Worm (Caenorhabditis elegans): ENCODE measurements around the gene C53B4.2.

Gene C53B4.2

ce11 chrIV:8973249-8973958 lies 7.4 kb downstream of the C53B4.2 start, which contains the start of gene C53B4.3 (continued):
- peak; percentile 43 for TF ChIP-seq lin-54 (GFP tag; optimal IDR thresholded peaks at IDR 0.05)
- TF ChIP-seq ztf-3 (GFP tag; optimal IDR thresholded peaks at IDR 0.05) = no peak
- TF ChIP-seq B0261.1 (tag; optimal IDR thresholded peaks at IDR 0.05) = no peak
- TF ChIP-seq nhr-80 (tag; optimal IDR thresholded peaks at IDR 0.05) = peak; percentile 75
- TF ChIP-seq somi-1 (GFP tag; optimal IDR thresholded peaks at IDR 0.05) = no peak
- no peak for TF ChIP-seq ztf-6 (GFP tag; IDR thresholded peaks at IDR 0.05)
- TF ChIP-seq tbp1 (GFP tag; optimal IDR thresholded peaks at IDR 0.05) = peak; percentile 30
- no peak for TF ChIP-seq cebp-2 (GFP tag; IDR thresholded peaks at IDR 0.05)
- no peak for TF ChIP-seq rpc-1 (optimal IDR thresholded peaks at IDR 0.05)
- no peak for TF ChIP-seq rpc-1 (tag; optimal IDR thresholded peaks at IDR 0.05)
- peak; percentile 82 for TF ChIP-seq ceh-27 (GFP tag; optimal IDR thresholded peaks at IDR 0.05)
- TF ChIP-seq egl-44 (GFP tag; IDR thresholded peaks at IDR 0.05) = no peak
- TF ChIP-seq hlh-12 (tag; optimal IDR thresholded peaks at IDR 0.05) = no peak
- no peak for TF ChIP-seq F49E8.2 (tag; optimal IDR thresholded peaks at IDR 0.05; ENCODE audit: insufficient read depth)
- TF ChIP-seq lin-40 (tag; optimal IDR thresholded peaks at IDR 0.05) = peak; percentile 72
- TF ChIP-seq ztf-25 (GFP tag; IDR thresholded peaks at IDR 0.05) = no peak
- TF ChIP-seq ekl-4 (GFP tag; IDR thresholded peaks at IDR 0.05) = no peak
- TF ChIP-seq sptf-2 (GFP tag; optimal IDR thresholded peaks at IDR 0.05) = no peak
- no peak for TF ChIP-seq attf-6 (GFP tag; IDR thresholded peaks at IDR 0.05)

DNA sequence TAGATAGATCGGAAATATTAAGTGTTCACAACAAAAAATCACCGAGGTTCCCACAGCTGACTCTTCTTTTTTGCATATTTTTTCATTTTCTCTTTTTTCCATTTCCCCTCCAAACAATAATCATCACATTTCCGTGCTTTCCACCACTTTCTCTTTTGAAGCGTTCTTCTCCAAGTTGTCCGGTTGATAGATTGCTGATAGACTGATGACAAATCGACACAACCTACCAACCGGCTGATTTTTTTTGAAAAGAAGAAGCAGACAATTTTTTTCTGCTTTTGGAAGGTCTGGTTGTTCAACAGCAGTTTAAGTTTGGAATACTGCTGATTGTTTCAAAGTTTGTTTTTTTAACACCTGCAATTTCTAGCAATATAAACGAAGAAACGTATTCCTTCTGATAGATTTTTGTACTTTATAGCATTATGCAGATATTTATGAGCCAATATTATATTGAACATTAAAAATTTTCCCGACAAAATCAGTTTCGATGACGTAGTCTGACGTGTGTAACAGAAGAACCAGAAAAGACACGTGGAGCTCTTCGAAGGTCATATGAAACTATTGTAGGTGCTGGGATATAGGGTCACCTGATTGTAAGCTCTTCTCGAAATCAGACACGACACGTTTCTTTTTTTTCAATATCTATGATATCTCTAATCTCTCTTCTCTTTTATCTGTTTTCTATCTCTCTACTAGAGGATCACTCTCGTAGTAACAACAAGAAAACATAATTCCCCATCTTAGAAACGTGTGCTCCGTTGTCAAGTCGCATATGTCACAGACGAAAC lies 8.8 kb downstream of the C53B4.2 start:
- TF ChIP-seq nhr-80 (tag; optimal IDR thresholded peaks at IDR 0.05) (peak; percentile 62), let-607 (tag; optimal IDR thresholded peaks at IDR 0.05) (peak in 1 of 2 experiments; percentile 24), ztf-18 (tag; optimal IDR thresholded peaks at IDR 0.05) (no peak)

DNA sequence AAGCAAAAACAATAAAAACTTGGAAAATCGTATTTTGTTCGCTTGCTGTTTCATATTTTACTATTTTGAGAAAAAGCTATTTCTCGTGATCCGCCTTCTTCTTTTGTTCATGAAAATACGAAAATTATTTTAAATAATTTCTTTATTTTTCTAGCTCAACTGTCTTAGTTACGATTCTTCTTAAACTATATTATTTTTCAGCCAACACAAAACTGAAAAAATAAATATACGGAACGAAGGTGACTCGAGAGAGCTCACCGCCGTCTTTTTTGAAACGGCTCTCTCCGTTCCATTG lies 9.3 kb downstream of the C53B4.2 start, which contains the start of gene pdzd-8:
pdzd-8 (plus strand) TSS at position 196 of the 295 bp plus-strand sequence.
- no peak for TF ChIP-seq B0261.1 (tag; optimal IDR thresholded peaks at IDR 0.05)
- no peak for TF ChIP-seq ceh-91 (GFP tag; IDR thresholded peaks at IDR 0.05)
- no peak for TF ChIP-seq F39B2.1 (GFP tag; IDR thresholded peaks at IDR 0.05)
- no peak for TF ChIP-seq dpff-1 (tag; optimal IDR thresholded peaks at IDR 0.05)
- no peak for TF ChIP-seq nhr-90 (tag; optimal IDR thresholded peaks at IDR 0.05)
- no peak for TF ChIP-seq F52B5.7 (tag; optimal IDR thresholded peaks at IDR 0.05)
- TF ChIP-seq him-1 (tag; optimal IDR thresholded peaks at IDR 0.05) = no peak
- no peak for TF ChIP-seq ztf-22 (GFP tag; optimal IDR thresholded peaks at IDR 0.05)
- no peak for TF ChIP-seq chd-7 (tag; optimal IDR thresholded peaks at IDR 0.05)
- TF ChIP-seq lsl-1 (GFP tag; optimal IDR thresholded peaks at IDR 0.05) = no peak
- TF ChIP-seq fkh-3 (tag; optimal IDR thresholded peaks at IDR 0.05) = no peak
- no peak for TF ChIP-seq attf-3 (GFP tag; conservative IDR thresholded peaks at IDR 0.05)
- no peak for TF ChIP-seq ama-1 (optimal IDR thresholded peaks at IDR 0.05)
- no peak for TF ChIP-seq ama-1 (GFP tag; optimal IDR thresholded peaks at IDR 0.05)
- no peak for TF ChIP-seq zim-3 (tag; optimal IDR thresholded peaks at IDR 0.05)
- TF ChIP-seq rpc-1 (optimal IDR thresholded peaks at IDR 0.05) = no peak
- TF ChIP-seq rpc-1 (tag; optimal IDR thresholded peaks at IDR 0.05) = no peak
- TF ChIP-seq D2030.7 (GFP tag; IDR thresholded peaks at IDR 0.05) = no peak

Measured in whole organism, young adult.